Fruit fly (Drosophila melanogaster): ENCODE data around the gene mge.

The mge gene

dm6 chr3L:3902491-3903198, 7.1 kb downstream of the mge start, which contains the start of gene Ubi-p63E (continued):
- TF ChIP-seq dimm (GFP tag; IDR thresholded peaks at IDR 0.05) (no peak), gsb-n (tag; optimal IDR thresholded peaks at IDR 0.05) (peak; percentile 50), CG15696 (tag; optimal IDR thresholded peaks at IDR 0.05) (peak; percentile 59), h (optimal IDR thresholded peaks at IDR 0.05) (no peak), Tbp (GFP tag; optimal IDR thresholded peaks at IDR 0.05) (no peak), HLH4C (GFP tag; IDR thresholded peaks at IDR 0.05; ENCODE audit: partially characterized antibody) (no peak), Nf-YC (tag; optimal IDR thresholded peaks at IDR 0.05) (peak; percentile 33), Dek (tag; optimal IDR thresholded peaks at IDR 0.05) (peak; percentile 49), Sin3A (optimal IDR thresholded peaks at IDR 0.05) (no peak), Neu2 (GFP tag; optimal IDR thresholded peaks at IDR 0.05; ENCODE audit: borderline replicate concordance) (peak; percentile 22), gfzf (GFP tag; optimal IDR thresholded peaks at IDR 0.05) (peak; percentile 85), sima (GFP tag; optimal IDR thresholded peaks at IDR 0.05) (no peak), ci (GFP tag; IDR thresholded peaks at IDR 0.05) (no peak), crol (GFP tag; IDR thresholded peaks at IDR 0.05) (no peak), zfh1 (GFP tag; IDR thresholded peaks at IDR 0.05) (no peak), Rfx (GFP tag; IDR thresholded peaks at IDR 0.05) (no peak), Elba2 (GFP tag; optimal IDR thresholded peaks at IDR 0.05) (no peak), ranshi (GFP tag; IDR thresholded peaks at IDR 0.05) (no peak), twi (tag; optimal IDR thresholded peaks at IDR 0.05) (peak; percentile 18), Dref (GFP tag; IDR thresholded peaks at IDR 0.05) (no peak), nmo (GFP tag; optimal IDR thresholded peaks at IDR 0.05) (peak; percentile 72), Abd-B (GFP tag; optimal IDR thresholded peaks at IDR 0.05) (peak; percentile 67), CG2199 (GFP tag; IDR thresholded peaks at IDR 0.05) (no peak), CG4707 (GFP tag; optimal IDR thresholded peaks at IDR 0.05) (peak; percentile 31), Optix (GFP tag; IDR thresholded peaks at IDR 0.05) (no peak), Hmr (GFP tag; optimal IDR thresholded peaks at IDR 0.05) (peak; percentile 46), CG8765 (GFP tag; IDR thresholded peaks at IDR 0.05) (no peak), CG17829 (tag; optimal IDR thresholded peaks at IDR 0.05) (peak; percentile 16), B-H1 (GFP tag; IDR thresholded peaks at IDR 0.05) (no peak), ssp (GFP tag; IDR thresholded peaks at IDR 0.05) (no peak), CG34376 (GFP tag; optimal IDR thresholded peaks at IDR 0.05) (peak; percentile 66), CG30403 (GFP tag; optimal IDR thresholded peaks at IDR 0.05) (peak; percentile 82), lbe (GFP tag; optimal IDR thresholded peaks at IDR 0.05) (peak; percentile 60), CG2202 (tag; optimal IDR thresholded peaks at IDR 0.05) (no peak), ab (GFP tag; optimal IDR thresholded peaks at IDR 0.05) (peak; percentile 13), Gug (GFP tag; IDR thresholded peaks at IDR 0.05) (peak; percentile 40; the same call in 2 of the 4 replicates), lab (GFP tag; optimal IDR thresholded peaks at IDR 0.05) (peak; percentile 55), CG11398 (GFP tag; optimal IDR thresholded peaks at IDR 0.05) (peak; percentile 22), bbx (GFP tag; IDR thresholded peaks at IDR 0.05; ENCODE audit: partially characterized antibody) (no peak), CG18619 (GFP tag; optimal IDR thresholded peaks at IDR 0.05) (peak; percentile 50), D19B (GFP tag; optimal IDR thresholded peaks at IDR 0.05) (no peak), Ets97D (GFP tag; optimal IDR thresholded peaks at IDR 0.05) (peak; percentile 53), PHDP (tag; optimal IDR thresholded peaks at IDR 0.05) (peak; percentile 62), Mad (GFP tag; optimal IDR thresholded peaks at IDR 0.05) (peak; percentile 54), gem (tag; optimal IDR thresholded peaks at IDR 0.05) (peak; percentile 79), ase (GFP tag; IDR thresholded peaks at IDR 0.05) (no peak), insv (GFP tag; optimal IDR thresholded peaks at IDR 0.05) (peak in 1 of 2 experiments; percentile 35), ham (GFP tag; IDR thresholded peaks at IDR 0.05) (no peak), fd64A (GFP tag; optimal IDR thresholded peaks at IDR 0.05) (no peak), CG31365 (tag; optimal IDR thresholded peaks at IDR 0.05) (no peak), CG13287 (GFP tag; IDR thresholded peaks at IDR 0.05; ENCODE audit: partially characterized antibody) (no peak)

All from whole organism, embryonic.